Worm (Caenorhabditis elegans) whole organism, L1 larva: ENCODE data around the gene C07B5.2.
A peak's percentile ranks its signal among the peaks of the same experiment; 100 is the strongest.

ENCODE experiments used
- alr-1 ChIP-seq: fragments of 200-800 bp; sonication (Bioruptor generic); optimal IDR thresholded peaks from 2 replicates; lab custom pipeline; 2018; ENCODE audit warnings: borderline replicate concordance, mild to moderate bottlenecking, missing genetic modification characterization, missing compliant biosample characterization
- ces-1 ChIP-seq: fragments of 150-350 bp; optimal IDR thresholded peaks from 2 replicates; lab custom pipeline; 2014; ENCODE audit warnings: missing biosample characterization, missing genetic modification reagents, missing genetic modification characterization
- ets-5 ChIP-seq: fragments of 200-800 bp; sonication (Bioruptor generic); IDR thresholded peaks from 2 replicates; pipeline ENCODE4 v1.3.6; 2022; ENCODE audit warnings: missing genetic modification characterization, missing compliant biosample characterization
- fkh-10 ChIP-seq: sonication (generic microtip); optimal IDR thresholded peaks from 2 replicates; lab custom pipeline; 2017; ENCODE audit warnings: missing biosample characterization, missing genetic modification reagents, missing genetic modification characterization
- fkh-8 ChIP-seq: sonication (generic microtip); optimal IDR thresholded peaks from 2 replicates; lab custom pipeline; 2016; ENCODE audit warnings: mild to moderate bottlenecking, missing genetic modification characterization, missing compliant biosample characterization
- lin-13 ChIP-seq: fragments of 150-350 bp; optimal IDR thresholded peaks from 2 replicates; lab custom pipeline; 2014; ENCODE audit warnings: missing biosample characterization, missing genetic modification reagents, missing genetic modification characterization
- lin-14 ChIP-seq: fragments of 200-800 bp; sonication (Bioruptor generic); optimal IDR thresholded peaks from 2 replicates; lab custom pipeline; 2018; ENCODE audit warnings: mild to moderate bottlenecking, missing genetic modification characterization, moderate library complexity, missing compliant biosample characterization
- lsy-2 ChIP-seq, 2 experiments: fragments of 150-350 bp; optimal IDR thresholded peaks; 2 replicates each; lab custom pipeline; 2014; ENCODE audit warnings: missing biosample characterization in 2 of 2, missing genetic modification characterization in 2 of 2
- mdl-1 ChIP-seq, 2 experiments: fragments of 150-350 bp; optimal IDR thresholded peaks; 2 replicates each; lab custom pipeline; 2014 to 2017; ENCODE audit warnings: missing biosample characterization in 2 of 2, missing genetic modification characterization in 2 of 2, inconsistent platforms in 1 of 2
- nhr-76 ChIP-seq: sonication (generic microtip); optimal IDR thresholded peaks from 2 replicates; lab custom pipeline; 2017; ENCODE audit warnings: missing biosample characterization, missing genetic modification characterization
- pax-3 ChIP-seq: fragments of 200-800 bp; sonication (Bioruptor generic); optimal IDR thresholded peaks from 2 replicates; lab custom pipeline; 2018; ENCODE audit warnings: mild to moderate bottlenecking, missing genetic modification characterization, moderate library complexity, missing compliant biosample characterization
- unc-62 ChIP-seq: fragments of 150-350 bp; optimal IDR thresholded peaks from 2 replicates; lab custom pipeline; 2014; ENCODE audit warnings: missing biosample characterization, missing genetic modification reagents, missing genetic modification characterization
- xbp-1 ChIP-seq: sonication (generic microtip); optimal IDR thresholded peaks from 2 replicates; lab custom pipeline; 2016; ENCODE audit warnings: missing genetic modification characterization, missing compliant biosample characterization

- TF ChIP-seq ets-5 (no peak), xbp-1 (no peak), unc-62 (GFP tag; lab: Kevin White, UChicago) (no peak), fkh-10 (GFP tag; lab: Kevin White, UChicago) (no peak), lin-14 (GFP tag; lab: Kevin White, UChicago) (peak; percentile 49), fkh-8 (tag; lab: Kevin White, UChicago) (peak; percentile 62), nhr-76 (tag; lab: Kevin White, UChicago) (no peak), pax-3 (no peak), alr-1 (tag; lab: Kevin White, UChicago) (no peak), lsy-2 (tag; optimal IDR thresholded peaks at IDR 0.05; lab: Kevin White, UChicago) (peak in 1 of 2 experiments; percentile 1), lin-13 (GFP tag; lab: Kevin White, UChicago) (no peak), mdl-1 (tag; optimal IDR thresholded peaks at IDR 0.05; lab: Kevin White, UChicago) (peak in 1 of 2 experiments; percentile 62), ces-1 (GFP tag; lab: Kevin White, UChicago) (no peak)
These were observed 20.6 kb upstream of the C07B5.2 start for ce11 chrX:9537538-9538172.
